Fruit fly (Drosophila melanogaster): ENCODE measurements around the gene GAA1.

GAA1 gene

dm6 chrX:5888933-5889332 lies 15.8 kb upstream of the GAA1 start (continued):
- TF ChIP-seq OdsH (GFP tag; optimal IDR thresholded peaks at IDR 0.05) (no peak), CG34406 (GFP tag; optimal IDR thresholded peaks at IDR 0.05) (peak; percentile 8), pdm3 (GFP tag; optimal IDR thresholded peaks at IDR 0.05) (no peak), CG16779 (tag; optimal IDR thresholded peaks at IDR 0.05) (no peak), Eip78C (GFP tag) (peak; percentile 56), CG11902 (GFP tag; optimal IDR thresholded peaks at IDR 0.05) (no peak), CG6854 (GFP tag; optimal IDR thresholded peaks at IDR 0.05) (no peak), CG3032 (tag; optimal IDR thresholded peaks at IDR 0.05) (no peak), Sox15 (GFP tag; optimal IDR thresholded peaks at IDR 0.05) (no peak), CG8319 (GFP tag; optimal IDR thresholded peaks at IDR 0.05) (no peak), svp (GFP tag) (peak; percentile 61), Lpt (GFP tag; optimal IDR thresholded peaks at IDR 0.05) (no peak)

- TF ChIP-seq cyc (GFP tag; optimal IDR thresholded peaks at IDR 0.05) (peak; percentile 25), Ets21C (GFP tag; optimal IDR thresholded peaks at IDR 0.05) (no peak), svp (GFP tag) (peak; percentile 75), CG31627 (GFP tag; optimal IDR thresholded peaks at IDR 0.05) (peak; percentile 42), pdm3 (GFP tag; optimal IDR thresholded peaks at IDR 0.05) (peak; percentile 9), CG6854 (GFP tag; optimal IDR thresholded peaks at IDR 0.05) (no peak), lz (GFP tag; optimal IDR thresholded peaks at IDR 0.05) (peak; percentile 26), Smox (GFP tag; optimal IDR thresholded peaks at IDR 0.05) (peak; percentile 56), Eip78C (GFP tag) (peak; percentile 47), Hr39 (GFP tag; optimal IDR thresholded peaks at IDR 0.05) (peak; percentile 26), Met (GFP tag; optimal IDR thresholded peaks at IDR 0.05) (peak; percentile 55), vri (GFP tag; optimal IDR thresholded peaks at IDR 0.05) (peak; percentile 29), esn (GFP tag; optimal IDR thresholded peaks at IDR 0.05) (peak; percentile 57), topi (GFP tag; optimal IDR thresholded peaks at IDR 0.05) (peak; percentile 51), Sox102F (GFP tag; optimal IDR thresholded peaks at IDR 0.05) (peak; percentile 46), CG8632 (GFP tag; optimal IDR thresholded peaks at IDR 0.05) (no peak), CG10669 (GFP tag; optimal IDR thresholded peaks at IDR 0.05) (peak; percentile 35), CG10631 (GFP tag; optimal IDR thresholded peaks at IDR 0.05) (peak; percentile 9), CG4318 (GFP tag; optimal IDR thresholded peaks at IDR 0.05) (no peak), Sox14 (GFP tag; optimal IDR thresholded peaks at IDR 0.05) (peak; percentile 8), CG6808 (GFP tag; optimal IDR thresholded peaks at IDR 0.05) (peak; percentile 11)
Observed at dm6 chrX:5888260-5888659, 15.1 kb upstream of the GAA1 start.

dm6 chrX:5886764-5887555 lies 13.8 kb upstream of the GAA1 start:
- TF ChIP-seq Ets21C (GFP tag; optimal IDR thresholded peaks at IDR 0.05) (peak; percentile 83), CG10669 (GFP tag; optimal IDR thresholded peaks at IDR 0.05) (peak; percentile 78), Sox14 (GFP tag; optimal IDR thresholded peaks at IDR 0.05) (peak; percentile 89), Hr39 (GFP tag; optimal IDR thresholded peaks at IDR 0.05) (peak; percentile 91), salr (GFP tag; optimal IDR thresholded peaks at IDR 0.05) (peak; percentile 15 to 72), CG7368 (GFP tag; optimal IDR thresholded peaks at IDR 0.05) (peak; percentile 87), Ets96B (tag; optimal IDR thresholded peaks at IDR 0.05) (peak; percentile 82), CG3919 (GFP tag; optimal IDR thresholded peaks at IDR 0.05) (peak; percentile 89), CG6792 (GFP tag; optimal IDR thresholded peaks at IDR 0.05) (peak; percentile 86), spab (GFP tag; optimal IDR thresholded peaks at IDR 0.05) (peak; percentile 76), Sox102F (GFP tag; optimal IDR thresholded peaks at IDR 0.05) (peak; percentile 89), CG11762 (GFP tag; optimal IDR thresholded peaks at IDR 0.05; ENCODE audit: insufficient read depth) (peak; percentile 59), fkh (GFP tag; optimal IDR thresholded peaks at IDR 0.05) (no peak), Lpt (GFP tag; optimal IDR thresholded peaks at IDR 0.05) (peak; percentile 62), pdm3 (GFP tag; optimal IDR thresholded peaks at IDR 0.05) (peak; percentile 84), CG6854 (GFP tag; optimal IDR thresholded peaks at IDR 0.05) (peak; percentile 78), CG6808 (GFP tag; optimal IDR thresholded peaks at IDR 0.05) (peak; percentile 75), Eip78C (GFP tag) (peak; percentile 93), Hr38 (GFP tag; optimal IDR thresholded peaks at IDR 0.05) (no peak), Smox (GFP tag; optimal IDR thresholded peaks at IDR 0.05) (peak; percentile 88), ss (GFP tag; optimal IDR thresholded peaks at IDR 0.05) (peak; percentile 77 to 82), CG34406 (GFP tag; optimal IDR thresholded peaks at IDR 0.05) (peak; percentile 83), achi (GFP tag; optimal IDR thresholded peaks at IDR 0.05) (peak; percentile 85), Eip93F (GFP tag; optimal IDR thresholded peaks at IDR 0.05) (peak; percentile 42), acj6 (GFP tag; optimal IDR thresholded peaks at IDR 0.05) (peak; percentile 85), CG16779 (tag; optimal IDR thresholded peaks at IDR 0.05) (peak; percentile 64), Gug (GFP tag; IDR thresholded peaks at IDR 0.05) (peak; percentile 59), svp (GFP tag) (peak; percentile 95), Hr4 (GFP tag; optimal IDR thresholded peaks at IDR 0.05) (peak; percentile 47), eg (GFP tag; IDR thresholded peaks at IDR 0.05) (peak; percentile 69), OdsH (GFP tag; optimal IDR thresholded peaks at IDR 0.05) (peak; percentile 82)
